Fruit fly (Drosophila melanogaster) whole organism, embryonic: Measurements from ENCODE around the gene Cyt-c-d.
A peak's percentile ranks its signal among the peaks of the same experiment; 100 is the strongest.

ENCODE experiments used
- Bteb2 ChIP-seq: fragments of 200-800 bp; sonication (Bioruptor generic); optimal IDR thresholded peaks from 2 replicates; lab custom pipeline; 2016; ENCODE audit warnings: missing biosample characterization, missing genetic modification characterization
- CG10431 ChIP-seq: fragments of 200-800 bp; sonication (Bioruptor generic); optimal IDR thresholded peaks from 3 replicates; lab custom pipeline; 2018; ENCODE audit warnings: missing biosample characterization, mild to moderate bottlenecking, missing genetic modification characterization
- CG10462 ChIP-seq: fragments of 200-800 bp; sonication (Bioruptor generic); optimal IDR thresholded peaks from 2 replicates; lab custom pipeline; 2016; ENCODE audit warnings: missing biosample characterization, missing genetic modification characterization
- CG10543 ChIP-seq: fragments of 200-800 bp; sonication (Bioruptor generic); optimal IDR thresholded peaks from 3 replicates; lab custom pipeline; 2017; ENCODE audit warnings: missing biosample characterization, mild to moderate bottlenecking, missing genetic modification characterization, moderate library complexity
- CG12942 ChIP-seq: fragments of 200-800 bp; sonication (Bioruptor generic); optimal IDR thresholded peaks from 3 replicates; lab custom pipeline; 2016; ENCODE audit warnings: missing biosample characterization, missing genetic modification characterization
- CG15011 ChIP-seq: fragments of 200-800 bp; sonication (Bioruptor generic); optimal IDR thresholded peaks from 3 replicates; lab custom pipeline; 2018; ENCODE audit warnings: missing biosample characterization, mild to moderate bottlenecking, missing genetic modification characterization
- CG15514 ChIP-seq: fragments of 200-800 bp; sonication (Bioruptor generic); optimal IDR thresholded peaks from 3 replicates; lab custom pipeline; 2017; ENCODE audit warnings: missing biosample characterization, missing genetic modification characterization, mild to moderate bottlenecking, moderate library complexity, missing genetic modification reagents
- CG15601 ChIP-seq: fragments of 200-800 bp; sonication (Bioruptor generic); optimal IDR thresholded peaks from 3 replicates; lab custom pipeline; 2019; ENCODE audit warnings: missing biosample characterization, mild to moderate bottlenecking, missing genetic modification characterization, moderate library complexity
- CG16815 ChIP-seq: fragments of 200-800 bp; sonication (Bioruptor generic); optimal IDR thresholded peaks from 3 replicates; lab custom pipeline; 2017; ENCODE audit warnings: missing biosample characterization, mild to moderate bottlenecking, missing genetic modification characterization
- CG17359 ChIP-seq: fragments of 200-800 bp; sonication (Bioruptor generic); optimal IDR thresholded peaks from 3 replicates; lab custom pipeline; 2018; ENCODE audit warnings: missing biosample characterization, mild to moderate bottlenecking, missing genetic modification characterization, moderate library complexity
- CG17568 ChIP-seq: fragments of 200-800 bp; sonication (Bioruptor generic); optimal IDR thresholded peaks from 2 replicates; lab custom pipeline; 2018; ENCODE audit warnings: missing biosample characterization, mild to moderate bottlenecking, missing genetic modification characterization, moderate library complexity
- CG1832 ChIP-seq: fragments of 200-800 bp; sonication (Bioruptor generic); optimal IDR thresholded peaks from 2 replicates; lab custom pipeline; 2017; ENCODE audit warnings: missing biosample characterization, mild to moderate bottlenecking, missing genetic modification characterization, inconsistent platforms
- CG3065 ChIP-seq: fragments of 200-800 bp; sonication (Bioruptor generic); optimal IDR thresholded peaks from 2 replicates; lab custom pipeline; 2016; ENCODE audit warnings: missing biosample characterization, missing genetic modification characterization
- CG32532 ChIP-seq: fragments of 200-800 bp; sonication (Bioruptor generic); IDR thresholded peaks from 2 replicates; pipeline ENCODE4 v1.3.6; 2022; ENCODE audit warnings: missing biosample characterization, missing genetic modification characterization
- CG3838 ChIP-seq: fragments of 200-800 bp; sonication (Bioruptor generic); optimal IDR thresholded peaks from 3 replicates; lab custom pipeline; 2016; ENCODE audit warnings: missing biosample characterization, missing genetic modification characterization
- CG42726 ChIP-seq: fragments of 200-800 bp; sonication (Bioruptor generic); IDR thresholded peaks from 2 replicates; pipeline ENCODE4 v1.3.6; 2022; ENCODE audit warnings: missing biosample characterization, missing genetic modification characterization; ENCODE audit not compliant: partially characterized antibody
- CG4707 ChIP-seq: fragments of 200-800 bp; sonication (Bioruptor generic); optimal IDR thresholded peaks from 2 replicates; lab custom pipeline; 2018; ENCODE audit warnings: missing biosample characterization, mild to moderate bottlenecking, missing genetic modification characterization, moderate library complexity
- CG4730 ChIP-seq: fragments of 200-800 bp; sonication (Bioruptor generic); IDR thresholded peaks from 2 replicates; pipeline ENCODE4 v1.3.6; 2022; ENCODE audit warnings: missing biosample characterization, missing genetic modification characterization
- CkIIα-i1 ChIP-seq: fragments of 200-800 bp; sonication (Bioruptor generic); IDR thresholded peaks from 2 replicates; pipeline ENCODE4 v1.3.6; 2022; ENCODE audit warnings: missing biosample characterization, missing genetic modification characterization
- D19A ChIP-seq: fragments of 200-800 bp; optimal IDR thresholded peaks from 3 replicates; lab custom pipeline; 2019; ENCODE audit warnings: missing biosample characterization, mild to moderate bottlenecking, missing genetic modification characterization, moderate library complexity
- Dip3 ChIP-seq: fragments of 200-800 bp; sonication (Bioruptor generic); optimal IDR thresholded peaks from 3 replicates; lab custom pipeline; 2016; ENCODE audit warnings: missing biosample characterization, missing genetic modification characterization
- Dp ChIP-seq: fragments of 200-800 bp; sonication (Bioruptor generic); optimal IDR thresholded peaks from 2 replicates; lab custom pipeline; 2018; ENCODE audit warnings: missing biosample characterization, mild to moderate bottlenecking, missing genetic modification characterization, moderate library complexity
- Drgx ChIP-seq: fragments of 200-800 bp; sonication (Bioruptor generic); IDR thresholded peaks from 2 replicates; pipeline ENCODE4 v1.3.6; 2022; ENCODE audit warnings: missing biosample characterization, missing genetic modification characterization
- Elba2 ChIP-seq: fragments of 200-800 bp; sonication (Bioruptor generic); optimal IDR thresholded peaks from 3 replicates; lab custom pipeline; 2016; ENCODE audit warnings: missing biosample characterization, missing genetic modification characterization
- MESR4 ChIP-seq: fragments of 200-800 bp; sonication (Bioruptor generic); optimal IDR thresholded peaks from 2 replicates; lab custom pipeline; 2018; ENCODE audit warnings: missing biosample characterization, mild to moderate bottlenecking, missing genetic modification characterization, moderate library complexity
- MTF-1 ChIP-seq: fragments of 200-800 bp; sonication (Bioruptor generic); optimal IDR thresholded peaks from 2 replicates; lab custom pipeline; 2018; ENCODE audit warnings: missing biosample characterization, mild to moderate bottlenecking, missing genetic modification characterization, borderline replicate concordance
- Mes4 ChIP-seq: fragments of 200-800 bp; sonication (Bioruptor generic); optimal IDR thresholded peaks from 2 replicates; lab custom pipeline; 2016; ENCODE audit warnings: missing biosample characterization, missing genetic modification characterization
- NC2α ChIP-seq: fragments of 200-800 bp; sonication (Bioruptor generic); optimal IDR thresholded peaks from 2 replicates; lab custom pipeline; 2016; ENCODE audit warnings: missing biosample characterization, missing genetic modification characterization
- Taf1 ChIP-seq: fragments of 200-800 bp; sonication (Bioruptor generic); IDR thresholded peaks from 2 replicates; pipeline ENCODE4 v1.3.6; 2022; ENCODE audit warnings: missing biosample characterization, missing genetic modification characterization
- ab ChIP-seq: fragments of 200-800 bp; sonication (Bioruptor generic); optimal IDR thresholded peaks from 2 replicates; lab custom pipeline; 2016; ENCODE audit warnings: missing biosample characterization, missing genetic modification characterization
- btn ChIP-seq: fragments of 200-800 bp; sonication (Bioruptor generic); optimal IDR thresholded peaks from 2 replicates; lab custom pipeline; 2016; ENCODE audit warnings: missing biosample characterization, missing genetic modification characterization
- caup ChIP-seq: fragments of 200-800 bp; sonication (Bioruptor generic); optimal IDR thresholded peaks from 3 replicates; lab custom pipeline; 2017; ENCODE audit warnings: missing biosample characterization, mild to moderate bottlenecking, missing genetic modification characterization, moderate library complexity; ENCODE audit not compliant: severe bottlenecking
- crp ChIP-seq, 2 experiments: fragments of 200-800 bp; sonication (Bioruptor generic); optimal IDR thresholded peaks; 2 replicates in 1 of 2; 3 replicates in 1 of 2; lab custom pipeline; 2017; ENCODE audit warnings: missing biosample characterization in 2 of 2, missing genetic modification characterization in 2 of 2, mild to moderate bottlenecking in 1 of 2, moderate library complexity in 1 of 2
- dmrt11E ChIP-seq: fragments of 200-800 bp; sonication (Bioruptor generic); optimal IDR thresholded peaks from 3 replicates; lab custom pipeline; 2018; ENCODE audit warnings: missing biosample characterization, mild to moderate bottlenecking, missing genetic modification characterization, moderate library complexity
- grau ChIP-seq: fragments of 200-800 bp; optimal IDR thresholded peaks from 3 replicates; lab custom pipeline; 2019; ENCODE audit warnings: missing biosample characterization, mild to moderate bottlenecking, missing genetic modification characterization, moderate library complexity
- insv ChIP-seq, 2 experiments: fragments of 200-800 bp; sonication (Bioruptor generic); optimal IDR thresholded peaks; 3 replicates each; lab custom pipeline; 2016 to 2018; ENCODE audit warnings: missing biosample characterization in 2 of 2, missing genetic modification characterization in 2 of 2
- knrl ChIP-seq: fragments of 200-800 bp; sonication (Bioruptor generic); IDR thresholded peaks from 3 replicates; pipeline ENCODE4 v1.3.6; 2022; ENCODE audit warnings: missing biosample characterization, missing genetic modification characterization; ENCODE audit not compliant: partially characterized antibody
- pb ChIP-seq: fragments of 200-800 bp; sonication (Bioruptor generic); optimal IDR thresholded peaks from 3 replicates; lab custom pipeline; 2016; ENCODE audit warnings: missing biosample characterization, missing genetic modification characterization
- phol ChIP-seq: fragments of 200-800 bp; sonication (Bioruptor generic); optimal IDR thresholded peaks from 3 replicates; lab custom pipeline; 2018; ENCODE audit warnings: missing biosample characterization, mild to moderate bottlenecking, missing genetic modification characterization, moderate library complexity
- prd ChIP-seq, 3 experiments: fragments of >200 bp in 2 of 3; fragments of 200-800 bp in 1 of 3; sonication (Bioruptor generic) in 1 of 3; optimal IDR thresholded peaks in 2 of 3; IDR thresholded peaks in 1 of 3; 2 replicates in 2 of 3; 3 replicates in 1 of 3; pipeline versions ENCODE4 v1.3.6 to Lab custom; 2017 to 2022; ENCODE audit warnings: missing biosample characterization in 1 of 3, missing genetic modification characterization in 1 of 3
- pum ChIP-seq: fragments of 200-800 bp; sonication (Bioruptor generic); optimal IDR thresholded peaks from 2 replicates; lab custom pipeline; 2016; ENCODE audit warnings: missing biosample characterization, missing genetic modification characterization
- sd ChIP-seq: fragments of 200-800 bp; sonication (Bioruptor generic); optimal IDR thresholded peaks from 3 replicates; lab custom pipeline; 2018; ENCODE audit warnings: missing biosample characterization, mild to moderate bottlenecking, missing genetic modification characterization, moderate library complexity
- shn ChIP-seq: fragments of 200-800 bp; sonication (Bioruptor generic); optimal IDR thresholded peaks from 3 replicates; lab custom pipeline; 2016; ENCODE audit warnings: missing biosample characterization, missing genetic modification characterization
- toy ChIP-seq: fragments of 200-800 bp; sonication (Bioruptor generic); IDR thresholded peaks from 2 replicates; pipeline ENCODE4 v1.3.6; 2022; ENCODE audit warnings: missing biosample characterization, missing genetic modification characterization
- usp ChIP-seq: fragments of >200 bp; optimal IDR thresholded peaks from 2 replicates; lab custom pipeline; 2017; ENCODE audit warnings: missing biosample characterization, missing genetic modification characterization
- vvl ChIP-seq: fragments of 200-800 bp; sonication (Bioruptor generic); IDR thresholded peaks from 2 replicates; pipeline ENCODE4 v1.3.6; 2022; ENCODE audit warnings: missing biosample characterization, missing genetic modification characterization
- yki ChIP-seq: fragments of >200 bp; optimal IDR thresholded peaks from 3 replicates; lab custom pipeline; 2018

Cyt-c-d gene

dm6 chr2L:16683958-16684877, 31.5 kb upstream of the Cyt-c-d start, which contains the start of gene CG31807 (continued):
- TF ChIP-seq pb (GFP tag; lab: Kevin White, UChicago) (peak; percentile 36), CG10431 (GFP tag; lab: Kevin White, UChicago) (peak; percentile 28), CG17359 (tag; lab: Kevin White, UChicago) (peak; percentile 69), CG42726 (no peak), Dip3 (GFP tag; lab: Kevin White, UChicago) (peak; percentile 44), D19A (peak; percentile 73), phol (tag; lab: Kevin White, UChicago) (peak; percentile 75), knrl (no peak), CG3065 (GFP tag; lab: Kevin White, UChicago) (no peak), sd (tag; lab: Kevin White, UChicago) (peak; percentile 29), prd (optimal IDR thresholded peaks at IDR 0.05; lab: Kevin White, UChicago) (no peak), prd (GFP tag; IDR thresholded peaks at IDR 0.05; lab: Robert Waterston, UW) (peak; percentile 27; the same call in 1 of the 3 replicates), CG1832 (GFP tag; lab: Kevin White, UChicago) (no peak), Drgx (GFP tag; lab: Robert Waterston, UW) (peak; percentile 84), CG12942 (peak; percentile 50), ab (GFP tag; lab: Kevin White, UChicago) (no peak), grau (tag; lab: Kevin White, UChicago) (peak; percentile 84), usp (no peak), CG15011 (GFP tag; lab: Kevin White, UChicago) (peak; percentile 37), pum (GFP tag; lab: Kevin White, UChicago) (peak; percentile 42), CG4730 (GFP tag; lab: Robert Waterston, UW) (peak; percentile 52), CG16815 (GFP tag; lab: Kevin White, UChicago) (peak; percentile 33), crp (GFP tag; optimal IDR thresholded peaks at IDR 0.05; lab: Kevin White, UChicago) (peak in 1 of 2 experiments; percentile 2), Elba2 (no peak), CG15601 (tag; lab: Kevin White, UChicago) (peak; percentile 55), CG3838 (peak; percentile 37), insv (GFP tag; optimal IDR thresholded peaks at IDR 0.05; lab: Kevin White, UChicago) (peak in 1 of 2 experiments; percentile 13), CG4707 (GFP tag; lab: Kevin White, UChicago) (no peak), dmrt11E (peak; percentile 37), Mes4 (peak; percentile 75), Dp (GFP tag; lab: Kevin White, UChicago) (no peak), CG10543 (peak; percentile 38), toy (GFP tag; lab: Robert Waterston, UW) (no peak), CG17568 (GFP tag; lab: Kevin White, UChicago) (peak; percentile 75), btn (peak; percentile 41), vvl (GFP tag; lab: Robert Waterston, UW) (peak; percentile 64), Bteb2 (peak; percentile 65), MESR4 (GFP tag; lab: Kevin White, UChicago) (no peak), Taf1 (GFP tag; lab: Robert Waterston, UW) (no peak), yki (lab: Kevin White, UChicago) (no peak), CG32532 (peak; percentile 20; the same call in 1 of the 2 replicates), CG10462 (GFP tag; lab: Kevin White, UChicago) (peak; percentile 43), NC2α (GFP tag; lab: Kevin White, UChicago) (peak; percentile 17), caup (GFP tag; lab: Kevin White, UChicago) (no peak), MTF-1 (no peak), CkIIα-i1 (no peak), CG15514 (GFP tag; lab: Kevin White, UChicago) (peak; percentile 60), shn (GFP tag; lab: Kevin White, UChicago) (peak; percentile 75)
